Fruit fly (Drosophila melanogaster) whole organism, pupa: ENCODE data around the gene CG13671.

Source experiments
- CG12605 ChIP-seq: fragments of 200-800 bp; sonication (Bioruptor generic); IDR thresholded peaks from 2 replicates; pipeline ENCODE4 v1.3.6; 2022; ENCODE audit warnings: missing biosample characterization, missing genetic modification characterization
- CG14655 ChIP-seq: fragments of 200-800 bp; sonication (Bioruptor generic); optimal IDR thresholded peaks from 3 replicates; lab custom pipeline; 2017; ENCODE audit warnings: mild to moderate bottlenecking, missing biosample characterization, missing genetic modification reagents, missing genetic modification characterization
- CG17806 ChIP-seq: fragments of 200-800 bp; sonication (Bioruptor generic); optimal IDR thresholded peaks from 2 replicates; lab custom pipeline; 2018; ENCODE audit warnings: missing biosample characterization, mild to moderate bottlenecking, missing genetic modification characterization, moderate library complexity
- CG32121 ChIP-seq: fragments of 200-800 bp; sonication (Bioruptor generic); IDR thresholded peaks from 2 replicates; pipeline ENCODE4 v1.3.6; 2022; ENCODE audit warnings: missing biosample characterization, missing genetic modification characterization
- CG34367 ChIP-seq: fragments of 200-800 bp; sonication (Bioruptor generic); optimal IDR thresholded peaks from 2 replicates; lab custom pipeline; 2018; ENCODE audit warnings: missing biosample characterization, mild to moderate bottlenecking, missing genetic modification characterization
- CG4496 ChIP-seq: fragments of 200-800 bp; sonication (Bioruptor generic); IDR thresholded peaks from 3 replicates; pipeline ENCODE4 v1.3.6; 2022; ENCODE audit warnings: missing biosample characterization, missing genetic modification characterization
- CG9948 ChIP-seq: fragments of 200-800 bp; sonication (Bioruptor generic); optimal IDR thresholded peaks from 2 replicates; lab custom pipeline; 2018; ENCODE audit warnings: missing biosample characterization, mild to moderate bottlenecking, missing genetic modification characterization, moderate library complexity
- D1 ChIP-seq: fragments of 200-800 bp; sonication (Bioruptor generic); optimal IDR thresholded peaks from 2 replicates; lab custom pipeline; 2018; ENCODE audit warnings: missing biosample characterization, mild to moderate bottlenecking, missing genetic modification characterization, moderate library complexity
- EcR ChIP-seq: fragments of 200-800 bp; sonication (Bioruptor generic); optimal IDR thresholded peaks from 3 replicates; lab custom pipeline; 2019; ENCODE audit warnings: missing biosample characterization, missing genetic modification characterization, mild to moderate bottlenecking, moderate library complexity, missing genetic modification reagents
- Snoo ChIP-seq: fragments of 200-800 bp; sonication (Bioruptor generic); optimal IDR thresholded peaks from 3 replicates; lab custom pipeline; 2017; ENCODE audit warnings: missing biosample characterization, mild to moderate bottlenecking, missing genetic modification characterization, inconsistent platforms
- gl ChIP-seq: fragments of 200-800 bp; sonication (Bioruptor generic); optimal IDR thresholded peaks from 2 replicates; lab custom pipeline; 2018; ENCODE audit warnings: missing biosample characterization, mild to moderate bottlenecking, missing genetic modification characterization

DNA sequence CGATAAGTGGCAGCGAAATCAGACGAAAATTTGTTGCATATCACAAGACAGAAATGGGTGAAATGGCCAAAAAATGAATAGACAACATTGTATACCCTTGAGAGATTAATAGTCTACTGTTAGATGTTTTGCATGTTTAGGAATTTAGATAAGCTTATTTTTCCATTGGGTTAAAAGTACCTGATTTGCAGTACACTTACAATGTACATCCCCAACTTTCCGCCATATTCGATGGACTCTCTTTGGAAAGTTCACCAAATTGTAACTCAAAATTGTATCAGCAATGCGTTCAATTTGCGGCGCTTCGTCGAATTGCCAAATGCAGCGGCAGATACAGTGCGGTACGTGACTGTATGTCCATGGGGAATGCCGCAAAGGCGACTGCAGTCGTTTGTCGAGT is 34.5 kb downstream of the CG13671 start:
- TF ChIP-seq EcR (GFP tag; lab: Kevin White, UChicago) (no peak), CG32121 (GFP tag; lab: Robert Waterston, UW) (no peak), CG34367 (tag; lab: Kevin White, UChicago) (no peak), D1 (tag; lab: Kevin White, UChicago) (no peak), CG9948 (tag; lab: Kevin White, UChicago) (no peak), gl (no peak), CG17806 (tag; lab: Kevin White, UChicago) (no peak), CG4496 (GFP tag; lab: Robert Waterston, UW) (no peak), CG14655 (GFP tag; lab: Kevin White, UChicago) (no peak), Snoo (no peak), CG12605 (GFP tag; lab: Robert Waterston, UW) (no peak)
